Worm (Caenorhabditis elegans) whole organism, young adult: ENCODE data around the gene tag-290.
A peak's percentile ranks its signal among the peaks of the same experiment; 100 is the strongest.

Experiments
- D2030.7 ChIP-seq: fragments of 200-800 bp; sonication (Bioruptor generic); IDR thresholded peaks from 2 replicates; pipeline ENCODE4 v1.3.6; 2022; ENCODE audit warnings: missing genetic modification reagents, missing genetic modification characterization, missing compliant biosample characterization
- F10E7.11 ChIP-seq: sonication (generic microtip); optimal IDR thresholded peaks from 2 replicates; lab custom pipeline; 2017; ENCODE audit warnings: mild to moderate bottlenecking, missing genetic modification characterization, moderate library complexity, missing compliant biosample characterization
- F23B12.7 ChIP-seq: sonication (generic microtip); optimal IDR thresholded peaks from 2 replicates; lab custom pipeline; 2017; ENCODE audit warnings: missing genetic modification characterization, mild to moderate bottlenecking, missing compliant biosample characterization, antibody characterized with exemption, moderate library complexity; ENCODE audit not compliant: insufficient read depth
- F37B4.10 ChIP-seq: fragments of 200-800 bp; sonication (Bioruptor generic); IDR thresholded peaks from 2 replicates; pipeline ENCODE4 v1.3.6; 2022; ENCODE audit warnings: missing genetic modification characterization, missing compliant biosample characterization
- F57A8.1 ChIP-seq: fragments of 200-800 bp; sonication (Bioruptor generic); optimal IDR thresholded peaks from 2 replicates; lab custom pipeline; 2018; ENCODE audit warnings: mild to moderate bottlenecking, missing genetic modification characterization, moderate library complexity, missing compliant biosample characterization
- F57C9.4 ChIP-seq: sonication (generic microtip); optimal IDR thresholded peaks from 2 replicates; lab custom pipeline; 2017; ENCODE audit warnings: mild to moderate bottlenecking, missing genetic modification characterization, missing compliant biosample characterization
- K12H6.12 ChIP-seq: fragments of 200-800 bp; sonication (Bioruptor generic); optimal IDR thresholded peaks from 2 replicates; lab custom pipeline; 2018; ENCODE audit warnings: mild to moderate bottlenecking, missing genetic modification characterization, missing compliant biosample characterization
- aptf-3 ChIP-seq: fragments of 200-800 bp; sonication (Bioruptor generic); IDR thresholded peaks from 2 replicates; pipeline ENCODE4 v1.3.6; 2022; ENCODE audit warnings: missing genetic modification characterization, missing compliant biosample characterization
- atf-7 ChIP-seq: sonication (generic microtip); optimal IDR thresholded peaks from 2 replicates; lab custom pipeline; 2017; ENCODE audit warnings: mild to moderate bottlenecking, missing genetic modification characterization, missing compliant biosample characterization
- attf-5 ChIP-seq: fragments of 200-800 bp; sonication (Bioruptor generic); optimal IDR thresholded peaks from 2 replicates; lab custom pipeline; 2018; ENCODE audit warnings: mild to moderate bottlenecking, missing genetic modification characterization, missing compliant biosample characterization
- attf-6 ChIP-seq: fragments of 200-800 bp; sonication (Bioruptor generic); IDR thresholded peaks from 2 replicates; pipeline ENCODE4 v1.3.6; 2022; ENCODE audit warnings: missing genetic modification reagents, missing genetic modification characterization, missing compliant biosample characterization
- cebp-1 ChIP-seq, 2 experiments: fragments of 200-800 bp in 1 of 2; sonication (Bioruptor generic) in 1 of 2; sonication (generic microtip) in 1 of 2; IDR thresholded peaks in 1 of 2; optimal IDR thresholded peaks in 1 of 2; 2 replicates each; pipeline versions ENCODE4 v1.3.6 to Lab custom; 2017 to 2022; ENCODE audit warnings: missing compliant biosample characterization in 2 of 2, missing genetic modification characterization in 2 of 2, mild to moderate bottlenecking in 1 of 2, missing genetic modification reagents in 1 of 2, moderate library complexity in 1 of 2
- ceh-100 ChIP-seq: fragments of 200-800 bp; sonication (Bioruptor generic); IDR thresholded peaks from 2 replicates; pipeline ENCODE4 v1.3.6; 2022; ENCODE audit warnings: missing genetic modification reagents, missing genetic modification characterization, missing compliant biosample characterization
- ceh-27 ChIP-seq: fragments of 200-800 bp; sonication (Bioruptor generic); optimal IDR thresholded peaks from 2 replicates; lab custom pipeline; 2018; ENCODE audit warnings: mild to moderate bottlenecking, missing genetic modification characterization, moderate library complexity, missing compliant biosample characterization
- ceh-40 ChIP-seq: fragments of 200-800 bp; sonication (Bioruptor generic); IDR thresholded peaks from 2 replicates; pipeline ENCODE4 v1.3.6; 2022; ENCODE audit warnings: missing genetic modification characterization, missing compliant biosample characterization
- ceh-58 ChIP-seq: fragments of 200-800 bp; sonication (Bioruptor generic); IDR thresholded peaks from 2 replicates; pipeline ENCODE4 v1.3.6; 2022; ENCODE audit warnings: missing genetic modification characterization, missing compliant biosample characterization
- chd-7 ChIP-seq: sonication (generic microtip); optimal IDR thresholded peaks from 2 replicates; lab custom pipeline; 2016; ENCODE audit warnings: mild to moderate bottlenecking, missing genetic modification characterization, moderate library complexity, missing compliant biosample characterization
- egrh-3 ChIP-seq: fragments of 200-800 bp; sonication (Bioruptor generic); IDR thresholded peaks from 2 replicates; pipeline ENCODE4 v1.3.6; 2022; ENCODE audit warnings: missing genetic modification reagents, missing genetic modification characterization, missing compliant biosample characterization
- ets-4 ChIP-seq: fragments of 200-800 bp; sonication (Bioruptor generic); optimal IDR thresholded peaks from 2 replicates; lab custom pipeline; 2018; ENCODE audit warnings: mild to moderate bottlenecking, missing genetic modification characterization, missing compliant biosample characterization
- hlh-26 ChIP-seq: fragments of 200-800 bp; sonication (Bioruptor generic); conservative IDR thresholded peaks from 2 replicates; pipeline ENCODE4 v1.3.6; 2022; ENCODE audit warnings: missing genetic modification reagents, missing genetic modification characterization, missing compliant biosample characterization
- hmg-1.2 ChIP-seq: fragments of 200-800 bp; sonication (Bioruptor generic); IDR thresholded peaks from 2 replicates; pipeline ENCODE4 v1.3.6; 2022; ENCODE audit warnings: missing genetic modification reagents, missing genetic modification characterization, missing compliant biosample characterization
- lin-35 ChIP-seq, 3 experiments: fragments of 150-350 bp in 2 of 3; sonication (generic microtip) in 1 of 3; optimal IDR thresholded peaks; 2 replicates each; lab custom pipeline; 2014 to 2018; ENCODE audit warnings: missing biosample characterization in 3 of 3, missing genetic modification characterization in 3 of 3, missing genetic modification reagents in 3 of 3
- lin-54 ChIP-seq: fragments of 200-800 bp; sonication (Bioruptor generic); optimal IDR thresholded peaks from 2 replicates; lab custom pipeline; 2018; ENCODE audit warnings: mild to moderate bottlenecking, missing genetic modification characterization, missing compliant biosample characterization
- lsy-27 ChIP-seq: sonication (generic microtip); optimal IDR thresholded peaks from 2 replicates; lab custom pipeline; 2017; ENCODE audit warnings: missing genetic modification characterization, mild to moderate bottlenecking, missing compliant biosample characterization, antibody characterized with exemption, missing genotype, borderline replicate concordance; ENCODE audit not compliant: insufficient read depth
- madf-3 ChIP-seq: fragments of 200-800 bp; sonication (Bioruptor generic); IDR thresholded peaks from 2 replicates; pipeline ENCODE4 v1.3.6; 2022; ENCODE audit warnings: missing genetic modification reagents, missing genetic modification characterization, missing compliant biosample characterization
- madf-6 ChIP-seq: fragments of 200-800 bp; sonication (Bioruptor generic); IDR thresholded peaks from 2 replicates; pipeline ENCODE4 v1.3.6; 2022; ENCODE audit warnings: missing genetic modification reagents, missing genetic modification characterization, missing compliant biosample characterization
- mcd-1 ChIP-seq: fragments of 200-800 bp; sonication (Bioruptor generic); IDR thresholded peaks from 2 replicates; pipeline ENCODE4 v1.3.6; 2022; ENCODE audit warnings: missing genetic modification reagents, missing genetic modification characterization, missing compliant biosample characterization
- nfya-1 ChIP-seq: sonication (generic microtip); optimal IDR thresholded peaks from 2 replicates; lab custom pipeline; 2017; ENCODE audit warnings: antibody characterized with exemption, missing compliant biosample characterization, missing genetic modification characterization, borderline replicate concordance; ENCODE audit not compliant: insufficient read depth
- nfyb-1 ChIP-seq: fragments of 200-800 bp; sonication (Bioruptor generic); IDR thresholded peaks from 2 replicates; pipeline ENCODE4 v1.3.6; 2022; ENCODE audit warnings: missing genetic modification reagents, missing genetic modification characterization, missing compliant biosample characterization
- nhr-179 ChIP-seq: sonication (generic microtip); optimal IDR thresholded peaks from 2 replicates; lab custom pipeline; 2016; ENCODE audit warnings: mild to moderate bottlenecking, missing genetic modification characterization, missing compliant biosample characterization
- nhr-27 ChIP-seq: fragments of 200-800 bp; sonication (Bioruptor generic); optimal IDR thresholded peaks from 2 replicates; lab custom pipeline; 2018; ENCODE audit warnings: mild to moderate bottlenecking, missing genetic modification characterization, moderate library complexity, missing compliant biosample characterization
- pbrm-1 ChIP-seq: fragments of 200-800 bp; sonication (Bioruptor generic); IDR thresholded peaks from 2 replicates; pipeline ENCODE4 v1.3.6; 2022; ENCODE audit warnings: missing genetic modification reagents, missing genetic modification characterization, missing compliant biosample characterization
- sptf-2 ChIP-seq: fragments of 200-800 bp; sonication (Bioruptor generic); optimal IDR thresholded peaks from 2 replicates; lab custom pipeline; 2018; ENCODE audit warnings: mild to moderate bottlenecking, missing genetic modification characterization, missing compliant biosample characterization
- tlf-1 ChIP-seq: fragments of 200-800 bp; sonication (Bioruptor generic); optimal IDR thresholded peaks from 2 replicates; lab custom pipeline; 2018; ENCODE audit warnings: mild to moderate bottlenecking, missing genetic modification characterization, missing compliant biosample characterization
- xnd-1 ChIP-seq: sonication (generic microtip); optimal IDR thresholded peaks from 2 replicates; lab custom pipeline; 2016; ENCODE audit warnings: missing genotype, missing genetic modification reagents, missing genetic modification characterization, missing compliant biosample characterization
- zfh-2 ChIP-seq: fragments of 200-800 bp; sonication (Bioruptor generic); conservative IDR thresholded peaks from 2 replicates; pipeline ENCODE4 v1.3.6; 2022; ENCODE audit warnings: missing genetic modification reagents, missing genetic modification characterization, missing compliant biosample characterization
- ztf-3 ChIP-seq: fragments of 200-800 bp; sonication (Bioruptor generic); optimal IDR thresholded peaks from 2 replicates; lab custom pipeline; 2018; ENCODE audit warnings: mild to moderate bottlenecking, missing genetic modification characterization, missing compliant biosample characterization
- ztf-6 ChIP-seq: fragments of 200-800 bp; sonication (Bioruptor generic); IDR thresholded peaks from 2 replicates; pipeline ENCODE4 v1.3.6; 2022; ENCODE audit warnings: missing genetic modification reagents, missing genetic modification characterization, missing compliant biosample characterization

tag-290 gene

ce11 chrV:11629222-11630026 is 16.3 kb downstream of the tag-290 start, which contains the start of gene F35B12.10 (continued):
- no peak for TF ChIP-seq sptf-2 (GFP tag; lab: Kevin White, UChicago)
- TF ChIP-seq ztf-6 (GFP tag; lab: Robert Waterston, UW), result no peak
- no peak for TF ChIP-seq hlh-26 (GFP tag; lab: Robert Waterston, UW)
- TF ChIP-seq lin-54, result no peak
- no peak for TF ChIP-seq F57A8.1 (GFP tag; lab: Kevin White, UChicago)
- no peak for TF ChIP-seq nhr-27 (tag; lab: Kevin White, UChicago)
- peak; percentile 59 for TF ChIP-seq ets-4 (GFP tag; lab: Kevin White, UChicago)
- no peak for TF ChIP-seq tlf-1 (GFP tag; lab: Kevin White, UChicago)
- no peak for TF ChIP-seq lsy-27
- no peak for TF ChIP-seq attf-6

- TF ChIP-seq lin-35 (GFP tag; optimal IDR thresholded peaks at IDR 0.05; lab: Kevin White, UChicago) (peak in 1 of 3 experiments; percentile 30), F37B4.10 (no peak), cebp-1 (GFP tag; IDR thresholded peaks at IDR 0.05; lab: Robert Waterston, UW) (no peak), cebp-1 (tag; optimal IDR thresholded peaks at IDR 0.05; lab: Kevin White, UChicago) (peak; percentile 66), ceh-100 (GFP tag; lab: Robert Waterston, UW) (no peak), aptf-3 (GFP tag; lab: Robert Waterston, UW) (0 out of 2 replicates have a peak, but pooled peaks have one; percentile 56)
Measured at ce11 chrV:11631128-11631527, 18.0 kb downstream of the tag-290 start.

ce11 chrV:11635587-11635986 is 22.5 kb downstream of the tag-290 start:
- TF ChIP-seq F10E7.11 (tag; lab: Kevin White, UChicago) (no peak), madf-6 (GFP tag; lab: Robert Waterston, UW) (no peak), madf-3 (GFP tag; lab: Robert Waterston, UW) (no peak), nfya-1 (tag; lab: Kevin White, UChicago) (no peak), F23B12.7 (tag; lab: Kevin White, UChicago) (no peak)

- TF ChIP-seq zfh-2 (GFP tag; lab: Robert Waterston, UW) (0 out of 2 replicates have a peak, but pooled peaks have one; percentile 1), xnd-1 (no peak)
- TF ChIP-seq, all 124 proteins: peak for 1
Measured at ce11 chrV:11637191-11637590, 24.1 kb downstream of the tag-290 start, which contains the start of gene sipa-1. TSS of gene sipa-1 (minus strand) at chrV:11637291.

ce11 chrV:11638634-11639117 is 25.6 kb downstream of the tag-290 start:
- TF ChIP-seq hmg-1.2 (GFP tag; lab: Robert Waterston, UW) (peak; percentile 40; the same call in 1 of the 2 replicates), pbrm-1 (GFP tag; lab: Robert Waterston, UW) (peak; percentile 27; the same call in 1 of the 2 replicates), atf-7 (tag; lab: Kevin White, UChicago) (no peak), egrh-3 (peak; percentile 29; the same call in 1 of the 2 replicates), ceh-27 (GFP tag; lab: Kevin White, UChicago) (peak; percentile 80), nhr-179 (tag; lab: Kevin White, UChicago) (no peak), K12H6.12 (tag; lab: Kevin White, UChicago) (peak; percentile 79), lin-54 (peak; percentile 18), attf-5 (GFP tag; lab: Kevin White, UChicago) (peak; percentile 4), cebp-1 (GFP tag; IDR thresholded peaks at IDR 0.05; lab: Robert Waterston, UW) (no peak), cebp-1 (tag; optimal IDR thresholded peaks at IDR 0.05; lab: Kevin White, UChicago) (peak; percentile 56), lin-35 (GFP tag; optimal IDR thresholded peaks at IDR 0.05; lab: Kevin White, UChicago) (peak in 1 of 3 experiments; percentile 24), ceh-40 (GFP tag; lab: Robert Waterston, UW) (no peak), nfyb-1 (GFP tag; lab: Robert Waterston, UW) (peak; percentile 34; the same call in 1 of the 2 replicates), chd-7 (tag; lab: Kevin White, UChicago) (peak; percentile 3), ceh-58 (GFP tag; lab: Robert Waterston, UW) (no peak), F57C9.4 (tag; lab: Kevin White, UChicago) (no peak), ztf-3 (GFP tag; lab: Kevin White, UChicago) (peak; percentile 97), mcd-1 (GFP tag; lab: Robert Waterston, UW) (peak; percentile 31; the same call in 1 of the 2 replicates), D2030.7 (GFP tag; lab: Robert Waterston, UW) (no peak)
